Worm (Caenorhabditis elegans): Measurements from ENCODE around the gene maph-1.3.
A peak's percentile ranks its signal among the peaks of the same experiment; 100 is the strongest.
"Not testable (repeated sequence)": the region's sequence is repeated elsewhere in the genome, so short reads cannot be mapped to it uniquely, and the experiment has no call there.

Gene maph-1.3

ce11 chrIII:3844746-3845145, at the start of gene maph-1.3:
TSS of gene maph-1.3 (plus strand) at chrIII:3844893.
- TF ChIP-seq unc-62 (GFP tag; optimal IDR thresholded peaks at IDR 0.05), result not testable (repeated sequence)

ce11 chrIII:3795933-3796332, 48.8 kb upstream of the maph-1.3 start:
- no peak for TF ChIP-seq unc-62 (GFP tag; optimal IDR thresholded peaks at IDR 0.05)

ce11 chrIII:3797180-3798026, 47.3 kb upstream of the maph-1.3 start:
- TF ChIP-seq unc-62 (GFP tag; optimal IDR thresholded peaks at IDR 0.05), result no peak

- TF ChIP-seq unc-62 (GFP tag; optimal IDR thresholded peaks at IDR 0.05), result no peak
Observed at ce11 chrIII:3798416-3798815, 46.3 kb upstream of the maph-1.3 start.

ce11 chrIII:3799213-3799612, 45.5 kb upstream of the maph-1.3 start:
- TF ChIP-seq unc-62 (GFP tag; optimal IDR thresholded peaks at IDR 0.05), result no peak

- no peak for TF ChIP-seq unc-62 (GFP tag; optimal IDR thresholded peaks at IDR 0.05)
Observed at ce11 chrIII:3800240-3800933, 44.3 kb upstream of the maph-1.3 start, which contains the start of gene mtm-3. TSS of gene mtm-3 (minus strand) at chrIII:3800467.

- TF ChIP-seq unc-62 (GFP tag; optimal IDR thresholded peaks at IDR 0.05), result no peak
Observed at ce11 chrIII:3800934-3801252, 43.8 kb upstream of the maph-1.3 start.

- peak; percentile 49 for TF ChIP-seq unc-62 (GFP tag; optimal IDR thresholded peaks at IDR 0.05)
Observed at ce11 chrIII:3801379-3801894, 43.3 kb upstream of the maph-1.3 start.

ce11 chrIII:3803113-3803512, 41.6 kb upstream of the maph-1.3 start:
- no peak for TF ChIP-seq unc-62 (GFP tag; optimal IDR thresholded peaks at IDR 0.05)

- TF ChIP-seq unc-62 (GFP tag; optimal IDR thresholded peaks at IDR 0.05), result no peak
Observed at ce11 chrIII:3804422-3804821, 40.3 kb upstream of the maph-1.3 start, which contains the start of gene xbx-5. TSS of gene xbx-5 (minus strand) at chrIII:3804477.

ce11 chrIII:3806883-3807282, 37.8 kb upstream of the maph-1.3 start:
- TF ChIP-seq unc-62 (GFP tag; optimal IDR thresholded peaks at IDR 0.05), result no peak

ce11 chrIII:3807590-3807989, 37.1 kb upstream of the maph-1.3 start:
- no peak for TF ChIP-seq unc-62 (GFP tag; optimal IDR thresholded peaks at IDR 0.05)

- no peak for TF ChIP-seq unc-62 (GFP tag; optimal IDR thresholded peaks at IDR 0.05)
Observed at ce11 chrIII:3809008-3809407, 35.7 kb upstream of the maph-1.3 start, which contains the start of gene toh-1. TSS of gene toh-1 (minus strand) at chrIII:3809030.

- no peak for TF ChIP-seq unc-62 (GFP tag; optimal IDR thresholded peaks at IDR 0.05)
Observed at ce11 chrIII:3811375-3811924, 33.2 kb upstream of the maph-1.3 start.

- no peak for TF ChIP-seq unc-62 (GFP tag; optimal IDR thresholded peaks at IDR 0.05)
Observed at ce11 chrIII:3812369-3812993, 32.2 kb upstream of the maph-1.3 start.

ce11 chrIII:3814421-3814820, 30.3 kb upstream of the maph-1.3 start:
- TF ChIP-seq unc-62 (GFP tag; optimal IDR thresholded peaks at IDR 0.05), result no peak

Data from whole organism, dauer.